Fruit fly (Drosophila melanogaster) Kc167 (cell line): ENCODE results near the gene CG15212.

Experiments
- Myc ChIP-seq: fragments of >200 bp; optimal IDR thresholded peaks from 2 replicates; lab custom pipeline; 2017; ENCODE audit warnings: missing external identifiers
- Sin3A ChIP-seq: fragments of >200 bp; optimal IDR thresholded peaks from 2 replicates; lab custom pipeline; 2018; ENCODE audit warnings: missing external identifiers
- h ChIP-seq: fragments of >200 bp; optimal IDR thresholded peaks from 3 replicates; lab custom pipeline; 2018; ENCODE audit warnings: missing external identifiers
- insv ChIP-seq: fragments of >200 bp; optimal IDR thresholded peaks from 3 replicates; lab custom pipeline; 2018; ENCODE audit warnings: missing external identifiers
- psq ChIP-seq: fragments of >200 bp; optimal IDR thresholded peaks from 2 replicates; lab custom pipeline; 2017; ENCODE audit warnings: missing external identifiers
- ttk ChIP-seq: sonication (Bioruptor generic); optimal IDR thresholded peaks from 2 replicates; lab custom pipeline; 2017; ENCODE audit warnings: missing external identifiers

The CG15212 gene

dm6 chr3L:5131245-5131644 is at the start of gene CG15212:
CG15212 (plus strand) TSS chr3L:5131545.
- TF ChIP-seq Myc (lab: Kevin White, UChicago) (no peak), h (lab: Kevin White, UChicago) (no peak), insv (lab: Kevin White, UChicago) (no peak), Sin3A (no peak), psq (lab: Kevin White, UChicago) (no peak), ttk (no peak)

- TF ChIP-seq insv (lab: Kevin White, UChicago): no peak
- no peak for TF ChIP-seq psq (lab: Kevin White, UChicago)
- TF ChIP-seq h (lab: Kevin White, UChicago): no peak
- no peak for TF ChIP-seq Sin3A
- no peak for TF ChIP-seq Myc (lab: Kevin White, UChicago)
- no peak for TF ChIP-seq ttk
Measured at dm6 chr3L:5096674-5097073, 34.7 kb upstream of the CG15212 start.

- no peak for TF ChIP-seq insv (lab: Kevin White, UChicago)
- no peak for TF ChIP-seq ttk
- no peak for TF ChIP-seq Myc (lab: Kevin White, UChicago)
- no peak for TF ChIP-seq h (lab: Kevin White, UChicago)
- TF ChIP-seq psq (lab: Kevin White, UChicago): no peak
- no peak for TF ChIP-seq Sin3A
Measured at dm6 chr3L:5102050-5102449, 29.3 kb upstream of the CG15212 start.

- TF ChIP-seq h (lab: Kevin White, UChicago) (no peak), psq (lab: Kevin White, UChicago) (no peak), Sin3A (no peak), ttk (no peak), Myc (lab: Kevin White, UChicago) (no peak)
Measured at dm6 chr3L:5125202-5125601, 6.1 kb upstream of the CG15212 start.

dm6 chr3L:5127609-5128008 is 3.7 kb upstream of the CG15212 start:
- TF ChIP-seq psq (lab: Kevin White, UChicago) (no peak), insv (lab: Kevin White, UChicago) (no peak)

dm6 chr3L:5128214-5128613 is 3.1 kb upstream of the CG15212 start:
- TF ChIP-seq h (lab: Kevin White, UChicago) (no peak), Sin3A (no peak), ttk (no peak), Myc (lab: Kevin White, UChicago) (no peak), psq (lab: Kevin White, UChicago) (no peak), insv (lab: Kevin White, UChicago) (no peak)

- no peak for TF ChIP-seq h (lab: Kevin White, UChicago)
- TF ChIP-seq Sin3A: no peak
- no peak for TF ChIP-seq psq (lab: Kevin White, UChicago)
- TF ChIP-seq insv (lab: Kevin White, UChicago): no peak
- no peak for TF ChIP-seq ttk
- TF ChIP-seq Myc (lab: Kevin White, UChicago): no peak
Measured at dm6 chr3L:5129199-5129598, 2.1 kb upstream of the CG15212 start, which contains the start of gene CG4597. CG4597 (plus strand) TSS chr3L:5129499.

dm6 chr3L:5130508-5130907 is 837 bp upstream of the CG15212 start:
- no peak for TF ChIP-seq Myc (lab: Kevin White, UChicago)

dm6 chr3L:5132966-5133365 is 1.6 kb downstream of the CG15212 start, which contains the start of gene CG15213:
CG15213 (minus strand) TSS chr3L:5133220.
- TF ChIP-seq h (lab: Kevin White, UChicago): no peak
- TF ChIP-seq Myc (lab: Kevin White, UChicago): no peak
- TF ChIP-seq insv (lab: Kevin White, UChicago): no peak
- TF ChIP-seq psq (lab: Kevin White, UChicago): no peak
- no peak for TF ChIP-seq ttk
- no peak for TF ChIP-seq Sin3A

- TF ChIP-seq ttk: no peak
- no peak for TF ChIP-seq psq (lab: Kevin White, UChicago)
- no peak for TF ChIP-seq h (lab: Kevin White, UChicago)
- TF ChIP-seq Myc (lab: Kevin White, UChicago): no peak
- TF ChIP-seq Sin3A: no peak
- no peak for TF ChIP-seq insv (lab: Kevin White, UChicago)
Measured at dm6 chr3L:5133704-5134430, 2.5 kb downstream of the CG15212 start, which contains the start of gene Yod1. Yod1 (plus strand) TSS chr3L:5133871.

dm6 chr3L:5136123-5136522 is 4.8 kb downstream of the CG15212 start, which contains the start of the genes CG10674 and CG4611:
CG10674 (minus strand) TSS chr3L:5136292.
CG4611 (plus strand) TSS chr3L:5136376.
- no peak for TF ChIP-seq Sin3A
- no peak for TF ChIP-seq Myc (lab: Kevin White, UChicago)

dm6 chr3L:5139312-5139711 is 8.0 kb downstream of the CG15212 start, which contains the start of the genes Tcs5 and CHMP2B:
Tcs5 (minus strand) TSS chr3L:5139395.
CHMP2B (plus strand) TSS chr3L:5139619.
- TF ChIP-seq Myc (lab: Kevin White, UChicago) (no peak), psq (lab: Kevin White, UChicago) (no peak), h (lab: Kevin White, UChicago) (no peak), insv (lab: Kevin White, UChicago) (no peak)
